Fruit fly (Drosophila melanogaster) whole organism, adult: ENCODE data around the gene rho-4.
A peak's percentile ranks its signal among the peaks of the same experiment; 100 is the strongest.

ENCODE experiments used
- CG11617 ChIP-seq: fragments of 200-800 bp; sonication (Bioruptor generic); optimal IDR thresholded peaks from 2 replicates; lab custom pipeline; 2017; ENCODE audit warnings: mild to moderate bottlenecking, missing biosample characterization, missing genetic modification reagents, missing genetic modification characterization
- CG12768 ChIP-seq: fragments of 200-800 bp; sonication (Bioruptor generic); optimal IDR thresholded peaks from 2 replicates; lab custom pipeline; 2017; ENCODE audit warnings: missing biosample characterization, missing genetic modification characterization, mild to moderate bottlenecking, moderate library complexity, missing genetic modification reagents
- CG14711 ChIP-seq: fragments of 200-800 bp; sonication (Bioruptor generic); optimal IDR thresholded peaks from 2 replicates; lab custom pipeline; 2018; ENCODE audit warnings: missing biosample characterization, mild to moderate bottlenecking, missing genetic modification characterization, moderate library complexity
- CG33017 ChIP-seq: fragments of 200-800 bp; sonication (Bioruptor generic); optimal IDR thresholded peaks from 2 replicates; lab custom pipeline; 2018; ENCODE audit warnings: missing biosample characterization, mild to moderate bottlenecking, missing genetic modification characterization, moderate library complexity
- CG7101 ChIP-seq: fragments of 200-800 bp; sonication (Bioruptor generic); optimal IDR thresholded peaks from 2 replicates; lab custom pipeline; 2018; ENCODE audit warnings: missing biosample characterization, mild to moderate bottlenecking, missing genetic modification characterization, moderate library complexity
- Crg-1 ChIP-seq: fragments of 200-800 bp; sonication (Bioruptor generic); optimal IDR thresholded peaks from 2 replicates; lab custom pipeline; 2016; ENCODE audit warnings: missing biosample characterization, missing genetic modification characterization
- bab1 ChIP-seq: fragments of 200-800 bp; sonication (Bioruptor generic); optimal IDR thresholded peaks from 3 replicates; lab custom pipeline; 2019; ENCODE audit warnings: missing biosample characterization, mild to moderate bottlenecking, missing genetic modification characterization, moderate library complexity
- cnc ChIP-seq, 2 experiments: fragments of >200 bp; optimal IDR thresholded peaks; 2 replicates each; lab custom pipeline; 2017
- ovo ChIP-seq: fragments of 200-800 bp; sonication (Bioruptor generic); optimal IDR thresholded peaks from 2 replicates; lab custom pipeline; 2016; ENCODE audit warnings: missing biosample characterization, missing genetic modification characterization
- pad ChIP-seq: fragments of 200-800 bp; sonication (Bioruptor generic); optimal IDR thresholded peaks from 3 replicates; lab custom pipeline; 2017; ENCODE audit warnings: missing biosample characterization, missing genetic modification characterization, mild to moderate bottlenecking, moderate library complexity, missing genetic modification reagents
- tj ChIP-seq: fragments of 200-800 bp; sonication (Bioruptor generic); optimal IDR thresholded peaks from 3 replicates; lab custom pipeline; 2017; ENCODE audit warnings: missing biosample characterization, mild to moderate bottlenecking, missing genetic modification characterization, moderate library complexity
- toe ChIP-seq: fragments of 200-800 bp; sonication (Bioruptor generic); optimal IDR thresholded peaks from 2 replicates; lab custom pipeline; 2016; ENCODE audit warnings: missing biosample characterization, missing genetic modification characterization

DNA sequence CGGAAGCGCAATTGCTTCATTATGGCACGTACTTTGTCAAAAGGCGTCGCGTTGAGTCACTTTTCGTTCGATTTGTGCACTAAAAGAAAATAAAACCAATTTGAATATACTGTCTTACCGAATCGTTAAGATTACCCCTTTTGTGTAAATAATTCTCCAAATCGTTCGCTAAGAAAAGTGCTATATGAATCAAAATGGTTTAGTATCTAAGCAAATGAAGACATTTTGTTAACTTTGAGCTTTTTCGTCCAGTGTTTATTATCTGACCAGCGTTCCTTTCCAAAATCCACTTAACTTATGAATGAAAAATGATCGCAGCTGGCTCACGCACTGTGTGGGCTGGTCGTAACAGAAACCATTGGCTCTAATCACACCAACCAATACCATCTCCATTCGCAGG, 49.6 kb upstream of the rho-4 start:
- no peak for TF ChIP-seq toe (GFP tag; lab: Kevin White, UChicago)
- no peak for TF ChIP-seq tj
- TF ChIP-seq CG33017 = no peak
- TF ChIP-seq Crg-1 = no peak
- peak; percentile 73 for TF ChIP-seq CG7101 (tag; lab: Kevin White, UChicago)
- no peak for TF ChIP-seq cnc (optimal IDR thresholded peaks at IDR 0.05; lab: Kevin White, UChicago)
- peak; percentile 87 for TF ChIP-seq bab1
- TF ChIP-seq CG12768 (GFP tag; lab: Kevin White, UChicago) = no peak
- no peak for TF ChIP-seq pad
- no peak for TF ChIP-seq CG14711 (tag; lab: Kevin White, UChicago)
- TF ChIP-seq ovo = no peak
- TF ChIP-seq CG11617 (GFP tag; lab: Kevin White, UChicago) = peak; percentile 46
